Worm (Caenorhabditis elegans): ENCODE measurements around the gene C07A12.2.
A peak's percentile ranks its signal among the peaks of the same experiment; 100 is the strongest.

Gene C07A12.2

ce11 chrX:4576272-4576671, 31.6 kb downstream of the C07A12.2 start (continued):
- TF ChIP-seq ceh-19 (GFP tag; optimal IDR thresholded peaks at IDR 0.05), result peak; percentile 20
- TF ChIP-seq fkh-6 (tag; optimal IDR thresholded peaks at IDR 0.05), result no peak
- no peak for TF ChIP-seq ahr-1 (tag; optimal IDR thresholded peaks at IDR 0.05)
- no peak for TF ChIP-seq ceh-2 (tag; optimal IDR thresholded peaks at IDR 0.05)
- TF ChIP-seq ama-1 (optimal IDR thresholded peaks at IDR 0.05), result no peak
- no peak for TF ChIP-seq ttx-3 (tag; optimal IDR thresholded peaks at IDR 0.05)
- no peak for TF ChIP-seq sdc-2 (tag; optimal IDR thresholded peaks at IDR 0.05)
- no peak for TF ChIP-seq ceh-22 (tag; optimal IDR thresholded peaks at IDR 0.05)
- no peak for TF ChIP-seq unc-55 (GFP tag; optimal IDR thresholded peaks at IDR 0.05)
- TF ChIP-seq syd-9 (tag; optimal IDR thresholded peaks at IDR 0.05), result no peak
- 0 out of 2 replicates have a peak, but pooled peaks have one; percentile 11 for TF ChIP-seq sox-2 (GFP tag; IDR thresholded peaks at IDR 0.05)
- no peak for TF ChIP-seq fkh-10 (GFP tag; optimal IDR thresholded peaks at IDR 0.05)
- TF ChIP-seq mec-3 (tag; optimal IDR thresholded peaks at IDR 0.05; ENCODE audit: borderline replicate concordance), result no peak
- TF ChIP-seq madf-2 (tag; optimal IDR thresholded peaks at IDR 0.05), result no peak
- no peak for TF ChIP-seq pqm-1 (tag; optimal IDR thresholded peaks at IDR 0.05)
- no peak for TF ChIP-seq pag-3 (tag; optimal IDR thresholded peaks at IDR 0.05; ENCODE audit: borderline replicate concordance)
- no peak for TF ChIP-seq ceh-30 (tag; optimal IDR thresholded peaks at IDR 0.05)

ce11 chrX:4577941-4578340, 33.3 kb downstream of the C07A12.2 start, which contains the start of gene C05E11.3:
TSS of gene C05E11.3 (plus strand) at chrX:4578241.
- TF ChIP-seq hlh-8 (tag; optimal IDR thresholded peaks at IDR 0.05) (no peak), unc-42 (tag; optimal IDR thresholded peaks at IDR 0.05) (no peak)

ce11 chrX:4578581-4578980, 33.9 kb downstream of the C07A12.2 start:
- TF ChIP-seq che-1 (tag; optimal IDR thresholded peaks at IDR 0.05) (no peak), pat-9 (tag; optimal IDR thresholded peaks at IDR 0.05) (no peak), sdc-2 (tag; optimal IDR thresholded peaks at IDR 0.05) (no peak), tbx-7 (tag; optimal IDR thresholded peaks at IDR 0.05) (no peak)

- no peak for TF ChIP-seq C38D4.7 (GFP tag; optimal IDR thresholded peaks at IDR 0.05)
- TF ChIP-seq ceh-2 (tag; optimal IDR thresholded peaks at IDR 0.05), result no peak
- TF ChIP-seq pax-1 (tag; optimal IDR thresholded peaks at IDR 0.05), result no peak
- TF ChIP-seq fkh-6 (tag; optimal IDR thresholded peaks at IDR 0.05), result no peak
- TF ChIP-seq tbx-2 (tag; optimal IDR thresholded peaks at IDR 0.05), result no peak
- no peak for TF ChIP-seq hlh-6 (tag; optimal IDR thresholded peaks at IDR 0.05)
- no peak for TF ChIP-seq unc-3 (GFP tag; conservative IDR thresholded peaks at IDR 0.05)
- no peak for TF ChIP-seq unc-3 (tag; optimal IDR thresholded peaks at IDR 0.05)
- no peak for TF ChIP-seq nfya-1 (tag; optimal IDR thresholded peaks at IDR 0.05)
- TF ChIP-seq unc-55 (GFP tag; optimal IDR thresholded peaks at IDR 0.05), result no peak
- no peak for TF ChIP-seq gmeb-2 (tag; optimal IDR thresholded peaks at IDR 0.05)
- no peak for TF ChIP-seq zip-5 (tag; optimal IDR thresholded peaks at IDR 0.05)
- TF ChIP-seq K09A11.1 (tag; optimal IDR thresholded peaks at IDR 0.05; ENCODE audit: insufficient read depth), result no peak
- no peak for TF ChIP-seq ets-4 (tag; optimal IDR thresholded peaks at IDR 0.05)
- no peak for TF ChIP-seq pag-3 (tag; optimal IDR thresholded peaks at IDR 0.05; ENCODE audit: borderline replicate concordance)
- TF ChIP-seq ahr-1 (tag; optimal IDR thresholded peaks at IDR 0.05), result no peak
Measured at ce11 chrX:4585579-4585978, 40.9 kb downstream of the C07A12.2 start, which contains the start of gene C05E11.7. TSS of gene C05E11.7 (minus strand) at chrX:4585679.

ce11 chrX:4586617-4587016, 42.0 kb downstream of the C07A12.2 start, which contains the start of gene C05E11.2:
TSS of gene C05E11.2 (plus strand) at chrX:4586917.
- no peak for TF ChIP-seq che-1 (tag; optimal IDR thresholded peaks at IDR 0.05)
- no peak for TF ChIP-seq C08G9.2 (tag; optimal IDR thresholded peaks at IDR 0.05)
- no peak for TF ChIP-seq ceh-14 (tag; optimal IDR thresholded peaks at IDR 0.05)
- TF ChIP-seq hlh-30 (tag; optimal IDR thresholded peaks at IDR 0.05; ENCODE audit: insufficient read depth), result no peak
- TF ChIP-seq tbx-7 (tag; optimal IDR thresholded peaks at IDR 0.05), result no peak

Measured in whole organism, late embryonic.